Fruit fly (Drosophila melanogaster) whole organism: ENCODE data around the gene N.

ENCODE experiments used
- CG8478 ChIP-seq: fragments of >200 bp; optimal IDR thresholded peaks from 2 replicates; lab custom pipeline; 2018; ENCODE audit warnings: inconsistent platforms
- pan ChIP-seq: fragments of >200 bp; optimal IDR thresholded peaks from 2 replicates; lab custom pipeline; 2017
- psq ChIP-seq: fragments of >200 bp; optimal IDR thresholded peaks from 2 replicates; lab custom pipeline; 2017
- usp ChIP-seq: fragments of >200 bp; optimal IDR thresholded peaks from 2 replicates; lab custom pipeline; 2017; ENCODE audit warnings: missing biosample characterization, missing genetic modification characterization, mixed read lengths

DNA sequence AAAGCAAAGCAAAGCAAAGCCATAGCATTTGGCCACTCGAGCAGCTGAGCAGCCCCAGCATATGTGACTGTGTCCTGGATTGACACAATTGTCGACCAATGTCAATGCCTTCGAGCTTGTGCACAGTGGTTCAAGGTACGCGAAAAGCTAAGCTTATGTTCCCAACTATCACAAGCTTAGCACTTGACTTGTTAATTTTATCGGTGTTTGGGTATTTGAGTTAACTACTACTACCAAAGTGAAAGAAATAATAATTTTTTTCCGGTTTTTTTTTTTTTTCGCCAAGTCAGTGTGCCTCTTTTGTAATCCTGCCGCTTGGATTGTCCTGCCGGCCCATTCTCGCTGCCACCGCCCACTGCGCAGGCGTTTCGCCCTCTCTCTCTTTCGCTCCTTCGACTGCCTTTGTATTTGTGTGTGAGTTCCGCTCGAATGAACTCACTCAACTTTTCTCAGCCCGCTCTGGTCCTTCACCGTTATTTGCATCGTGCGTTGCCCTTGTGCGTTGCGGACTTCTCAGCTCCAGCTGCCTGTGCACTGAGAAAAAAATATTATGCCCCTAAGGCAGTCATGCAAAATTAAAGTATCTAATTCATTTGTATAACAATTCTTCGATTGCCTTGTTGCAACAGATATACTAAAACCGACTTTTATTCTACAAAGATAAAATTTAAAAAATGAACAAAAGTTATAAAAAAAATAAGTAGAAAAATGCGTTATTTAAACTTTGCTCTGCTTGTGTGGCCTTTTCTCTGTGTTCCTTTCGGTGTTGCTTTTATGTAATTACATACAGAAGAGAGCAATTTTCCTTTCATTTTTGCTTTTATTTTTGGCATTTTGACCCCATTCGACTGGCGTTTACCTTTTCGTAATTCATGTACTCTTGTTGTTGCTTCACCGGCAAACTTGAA lies 71.5 kb downstream of the N start:
- TF ChIP-seq psq (lab: Kevin White, UChicago), result no peak
- no peak for TF ChIP-seq usp (GFP tag; lab: Kevin White, UChicago)
- no peak for TF ChIP-seq pan (lab: Kevin White, UChicago)
- TF ChIP-seq CG8478 (lab: Kevin White, UChicago), result no peak
